Worm (Caenorhabditis elegans) whole organism, young adult: ENCODE measurements around the gene ahsa-1.

ENCODE experiments used
- B0019.2 ChIP-seq: fragments of 200-800 bp; sonication (Bioruptor generic); conservative IDR thresholded peaks from 2 replicates; pipeline ENCODE4 v1.3.6; 2022; ENCODE audit warnings: missing genetic modification reagents, missing genetic modification characterization, missing compliant biosample characterization
- F10E7.11 ChIP-seq: sonication (generic microtip); optimal IDR thresholded peaks from 2 replicates; lab custom pipeline; 2017; ENCODE audit warnings: mild to moderate bottlenecking, missing genetic modification characterization, moderate library complexity, missing compliant biosample characterization
- F39B2.1 ChIP-seq: fragments of 200-800 bp; sonication (Bioruptor generic); IDR thresholded peaks from 2 replicates; pipeline ENCODE4 v1.3.6; 2022; ENCODE audit warnings: missing genetic modification reagents, missing genetic modification characterization, missing compliant biosample characterization
- F57C9.4 ChIP-seq: sonication (generic microtip); optimal IDR thresholded peaks from 2 replicates; lab custom pipeline; 2017; ENCODE audit warnings: mild to moderate bottlenecking, missing genetic modification characterization, missing compliant biosample characterization
- Y79H2A.3 ChIP-seq: fragments of 200-800 bp; sonication (Bioruptor generic); conservative IDR thresholded peaks from 2 replicates; pipeline ENCODE4 v1.3.6; 2022; ENCODE audit warnings: missing genetic modification reagents, missing genetic modification characterization, missing compliant biosample characterization
- attf-5 ChIP-seq: fragments of 200-800 bp; sonication (Bioruptor generic); optimal IDR thresholded peaks from 2 replicates; lab custom pipeline; 2018; ENCODE audit warnings: mild to moderate bottlenecking, missing genetic modification characterization, missing compliant biosample characterization
- attf-6 ChIP-seq: fragments of 200-800 bp; sonication (Bioruptor generic); IDR thresholded peaks from 2 replicates; pipeline ENCODE4 v1.3.6; 2022; ENCODE audit warnings: missing genetic modification reagents, missing genetic modification characterization, missing compliant biosample characterization
- ceh-27 ChIP-seq: fragments of 200-800 bp; sonication (Bioruptor generic); optimal IDR thresholded peaks from 2 replicates; lab custom pipeline; 2018; ENCODE audit warnings: mild to moderate bottlenecking, missing genetic modification characterization, moderate library complexity, missing compliant biosample characterization
- ceh-40 ChIP-seq: fragments of 200-800 bp; sonication (Bioruptor generic); IDR thresholded peaks from 2 replicates; pipeline ENCODE4 v1.3.6; 2022; ENCODE audit warnings: missing genetic modification characterization, missing compliant biosample characterization
- chd-7 ChIP-seq: sonication (generic microtip); optimal IDR thresholded peaks from 2 replicates; lab custom pipeline; 2016; ENCODE audit warnings: mild to moderate bottlenecking, missing genetic modification characterization, moderate library complexity, missing compliant biosample characterization
- fkh-3 ChIP-seq: sonication (generic microtip); optimal IDR thresholded peaks from 2 replicates; lab custom pipeline; 2016; ENCODE audit warnings: mild to moderate bottlenecking, missing genetic modification characterization, missing compliant biosample characterization
- him-1 ChIP-seq: sonication (generic microtip); optimal IDR thresholded peaks from 2 replicates; lab custom pipeline; 2016; ENCODE audit warnings: missing genotype, missing genetic modification reagents, missing genetic modification characterization, missing compliant biosample characterization
- hlh-12 ChIP-seq: sonication (generic microtip); optimal IDR thresholded peaks from 2 replicates; lab custom pipeline; 2016; ENCODE audit warnings: missing genetic modification characterization, missing compliant biosample characterization
- hlh-26 ChIP-seq: fragments of 200-800 bp; sonication (Bioruptor generic); conservative IDR thresholded peaks from 2 replicates; pipeline ENCODE4 v1.3.6; 2022; ENCODE audit warnings: missing genetic modification reagents, missing genetic modification characterization, missing compliant biosample characterization
- hmg-1.2 ChIP-seq: fragments of 200-800 bp; sonication (Bioruptor generic); IDR thresholded peaks from 2 replicates; pipeline ENCODE4 v1.3.6; 2022; ENCODE audit warnings: missing genetic modification reagents, missing genetic modification characterization, missing compliant biosample characterization
- hmg-20 ChIP-seq: fragments of 200-800 bp; sonication (Bioruptor generic); IDR thresholded peaks from 2 replicates; pipeline ENCODE4 v1.3.6; 2022; ENCODE audit warnings: missing genetic modification reagents, missing genetic modification characterization, missing compliant biosample characterization
- lin-26 ChIP-seq: fragments of 200-800 bp; sonication (Bioruptor generic); IDR thresholded peaks from 2 replicates; pipeline ENCODE4 v1.3.6; 2022; ENCODE audit warnings: missing genetic modification reagents, missing genetic modification characterization, missing compliant biosample characterization
- lin-40 ChIP-seq: sonication (generic microtip); optimal IDR thresholded peaks from 2 replicates; lab custom pipeline; 2016; ENCODE audit warnings: missing genetic modification characterization, mild to moderate bottlenecking, missing compliant biosample characterization, missing genotype, missing genetic modification reagents
- lir-1 ChIP-seq: fragments of 200-800 bp; sonication (Bioruptor generic); conservative IDR thresholded peaks from 2 replicates; pipeline ENCODE4 v1.3.6; 2022; ENCODE audit warnings: missing genetic modification reagents, missing genetic modification characterization, missing compliant biosample characterization
- lsl-1 ChIP-seq: fragments of 200-800 bp; sonication (Bioruptor generic); optimal IDR thresholded peaks from 2 replicates; lab custom pipeline; 2018; ENCODE audit warnings: mild to moderate bottlenecking, missing genetic modification characterization, moderate library complexity, missing compliant biosample characterization
- lsy-27 ChIP-seq: sonication (generic microtip); optimal IDR thresholded peaks from 2 replicates; lab custom pipeline; 2017; ENCODE audit warnings: missing genetic modification characterization, mild to moderate bottlenecking, missing compliant biosample characterization, antibody characterized with exemption, missing genotype, borderline replicate concordance; ENCODE audit not compliant: insufficient read depth
- madf-10 ChIP-seq: sonication (generic microtip); optimal IDR thresholded peaks from 2 replicates; lab custom pipeline; 2016; ENCODE audit warnings: mild to moderate bottlenecking, missing genetic modification characterization, missing compliant biosample characterization
- madf-3 ChIP-seq: fragments of 200-800 bp; sonication (Bioruptor generic); IDR thresholded peaks from 2 replicates; pipeline ENCODE4 v1.3.6; 2022; ENCODE audit warnings: missing genetic modification reagents, missing genetic modification characterization, missing compliant biosample characterization
- mes-4 ChIP-seq: sonication (generic microtip); optimal IDR thresholded peaks from 2 replicates; lab custom pipeline; 2016; ENCODE audit warnings: missing genotype, missing genetic modification characterization, missing compliant biosample characterization
- mxl-1 ChIP-seq: sonication (generic microtip); optimal IDR thresholded peaks from 2 replicates; lab custom pipeline; 2016; ENCODE audit warnings: missing genetic modification characterization, missing compliant biosample characterization
- nfya-1 ChIP-seq: sonication (generic microtip); optimal IDR thresholded peaks from 2 replicates; lab custom pipeline; 2017; ENCODE audit warnings: antibody characterized with exemption, missing compliant biosample characterization, missing genetic modification characterization, borderline replicate concordance; ENCODE audit not compliant: insufficient read depth
- nhr-80 ChIP-seq: sonication (generic microtip); optimal IDR thresholded peaks from 2 replicates; lab custom pipeline; 2016; ENCODE audit warnings: missing genetic modification characterization, missing compliant biosample characterization
- rec-8 ChIP-seq, 2 experiments: sonication (generic microtip); optimal IDR thresholded peaks; 2 replicates each; lab custom pipeline; 2016; ENCODE audit warnings: mild to moderate bottlenecking in 2 of 2, missing genetic modification characterization in 2 of 2, missing genetic modification reagents in 2 of 2, missing genotype in 2 of 2, missing biosample characterization in 1 of 2, missing compliant biosample characterization in 1 of 2, moderate library complexity in 1 of 2
- sdz-38 ChIP-seq: sonication (generic microtip); optimal IDR thresholded peaks from 2 replicates; lab custom pipeline; 2016; ENCODE audit warnings: missing genotype, missing genetic modification characterization, missing compliant biosample characterization
- snpc-1.1 ChIP-seq: sonication (generic microtip); optimal IDR thresholded peaks from 2 replicates; lab custom pipeline; 2017; ENCODE audit warnings: missing genetic modification characterization, mild to moderate bottlenecking, missing compliant biosample characterization, antibody characterized with exemption, moderate library complexity, missing genotype, missing genetic modification reagents; ENCODE audit not compliant: insufficient read depth
- snpc-3.4 ChIP-seq: sonication (generic microtip); optimal IDR thresholded peaks from 2 replicates; lab custom pipeline; 2017; ENCODE audit warnings: missing genetic modification characterization, mild to moderate bottlenecking, missing compliant biosample characterization, antibody characterized with exemption, moderate library complexity, missing genotype, missing genetic modification reagents
- tlf-1 ChIP-seq: fragments of 200-800 bp; sonication (Bioruptor generic); optimal IDR thresholded peaks from 2 replicates; lab custom pipeline; 2018; ENCODE audit warnings: mild to moderate bottlenecking, missing genetic modification characterization, missing compliant biosample characterization
- unc-130 ChIP-seq: sonication (generic microtip); optimal IDR thresholded peaks from 2 replicates; lab custom pipeline; 2016; ENCODE audit warnings: missing genetic modification reagents, missing genetic modification characterization, missing compliant biosample characterization
- zfh-2 ChIP-seq: fragments of 200-800 bp; sonication (Bioruptor generic); conservative IDR thresholded peaks from 2 replicates; pipeline ENCODE4 v1.3.6; 2022; ENCODE audit warnings: missing genetic modification reagents, missing genetic modification characterization, missing compliant biosample characterization
- ztf-26 ChIP-seq: sonication (generic microtip); optimal IDR thresholded peaks from 2 replicates; lab custom pipeline; 2017; ENCODE audit warnings: missing genetic modification characterization, missing compliant biosample characterization
- ztf-28 ChIP-seq: fragments of 200-800 bp; sonication (Bioruptor generic); IDR thresholded peaks from 2 replicates; pipeline ENCODE4 v1.3.6; 2022; ENCODE audit warnings: missing genetic modification reagents, missing genetic modification characterization, missing compliant biosample characterization

ahsa-1 gene

DNA sequence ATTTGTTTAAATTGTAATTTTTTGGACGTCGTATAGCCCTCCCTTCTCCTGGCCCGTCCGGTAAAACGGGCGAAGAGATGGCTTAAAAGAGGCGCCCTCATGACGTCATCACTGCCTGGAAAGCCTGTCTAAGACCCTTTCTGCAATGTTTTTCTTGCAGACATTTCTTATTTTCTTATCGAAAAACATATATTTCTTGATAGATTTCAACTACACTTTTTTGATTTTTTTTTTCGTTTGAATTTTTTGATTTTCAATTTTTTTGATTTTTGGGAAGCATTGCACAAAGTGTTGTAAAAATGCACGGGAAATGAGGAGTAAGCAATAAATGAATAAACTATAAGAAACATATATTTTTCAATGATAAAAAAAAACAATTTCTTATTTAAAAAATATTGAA lies 28.8 kb upstream of the ahsa-1 start, which contains the start of gene T01G5.6:
Gene T01G5.6, minus strand, starts transcription at position 101 of the 400 bp plus-strand sequence.
- TF ChIP-seq ztf-26 (tag; lab: Kevin White, UChicago) (no peak), chd-7 (no peak), snpc-3.4 (no peak), ztf-28 (no peak)

DNA sequence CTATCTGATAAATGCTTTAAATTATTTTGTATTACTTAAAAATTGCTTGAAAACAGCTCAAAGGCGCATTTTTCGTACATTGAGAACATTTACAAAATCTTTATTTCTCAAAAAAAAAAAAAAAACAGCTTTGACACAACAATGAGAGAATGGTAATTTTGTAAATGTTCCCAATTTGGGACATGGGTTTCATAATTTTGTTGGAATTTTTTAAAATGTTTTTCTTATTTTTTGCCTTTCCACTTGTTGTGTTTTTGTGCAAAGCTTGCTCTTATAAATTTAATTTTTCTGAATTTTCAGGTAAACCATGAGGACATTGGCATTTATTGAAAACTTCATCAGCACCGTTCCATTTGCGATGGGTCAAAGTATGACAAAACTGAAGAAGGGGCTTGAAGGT lies 26.5 kb upstream of the ahsa-1 start, which contains the start of gene T01G5.7:
Gene T01G5.7, plus strand, starts transcription at position 301 of the 400 bp plus-strand sequence.
- TF ChIP-seq lsl-1 (GFP tag; lab: Kevin White, UChicago): no peak
- TF ChIP-seq lsy-27: no peak
- no peak for TF ChIP-seq lin-26 (GFP tag; lab: Robert Waterston, UW)
- no peak for TF ChIP-seq madf-3 (GFP tag; lab: Robert Waterston, UW)
- no peak for TF ChIP-seq hlh-26
- TF ChIP-seq nfya-1 (tag; lab: Kevin White, UChicago): no peak
- TF ChIP-seq nhr-80: no peak
- no peak for TF ChIP-seq lir-1 (GFP tag; lab: Robert Waterston, UW)
- no peak for TF ChIP-seq snpc-1.1
- no peak for TF ChIP-seq F57C9.4 (tag; lab: Kevin White, UChicago)
- TF ChIP-seq fkh-3: no peak
- TF ChIP-seq Y79H2A.3: no peak
- TF ChIP-seq him-1: no peak

ce11 chrV:15109260-15109659 lies 24.1 kb upstream of the ahsa-1 start, which contains the start of gene Y75B12A.2:
Gene Y75B12A.2 (plus strand): TSS chrV:15109560.
- no peak for TF ChIP-seq lin-40
- TF ChIP-seq unc-130: no peak
- no peak for TF ChIP-seq madf-10 (tag; lab: Kevin White, UChicago)
- TF ChIP-seq tlf-1 (GFP tag; lab: Kevin White, UChicago): no peak
- no peak for TF ChIP-seq hmg-20
- TF ChIP-seq rec-8 (tag; optimal IDR thresholded peaks at IDR 0.05; lab: Kevin White, UChicago): no peak
- TF ChIP-seq sdz-38 (tag; lab: Kevin White, UChicago): no peak
- TF ChIP-seq snpc-1.1: no peak
- no peak for TF ChIP-seq B0019.2
- no peak for TF ChIP-seq F10E7.11 (tag; lab: Kevin White, UChicago)
- TF ChIP-seq attf-6 (GFP tag; lab: Robert Waterston, UW): no peak
- TF ChIP-seq F39B2.1: no peak
- TF ChIP-seq ceh-27 (GFP tag; lab: Kevin White, UChicago): no peak
- no peak for TF ChIP-seq ceh-40
- TF ChIP-seq mxl-1 (tag; lab: Kevin White, UChicago): no peak
- no peak for TF ChIP-seq hmg-1.2
- no peak for TF ChIP-seq hlh-12 (tag; lab: Kevin White, UChicago)
- no peak for TF ChIP-seq mes-4 (tag; lab: Kevin White, UChicago)
- no peak for TF ChIP-seq zfh-2 (GFP tag; lab: Robert Waterston, UW)
- TF ChIP-seq attf-5 (GFP tag; lab: Kevin White, UChicago): no peak
- TF ChIP-seq, all 124 proteins: peak for 0
